Worm (Caenorhabditis elegans) whole organism, early embryonic: ENCODE data around the gene C36C5.14.

Experiments used
- B0310.2 ChIP-seq: sonication (generic microtip); optimal IDR thresholded peaks from 2 replicates; lab custom pipeline; 2016; ENCODE audit warnings: mild to moderate bottlenecking, missing genetic modification characterization, missing compliant biosample characterization
- F13C5.2 ChIP-seq: sonication (generic microtip); optimal IDR thresholded peaks from 2 replicates; lab custom pipeline; 2017; ENCODE audit warnings: mild to moderate bottlenecking, missing genetic modification characterization, inconsistent platforms, missing compliant biosample characterization
- aly-1 ChIP-seq: sonication (generic microtip); optimal IDR thresholded peaks from 2 replicates; lab custom pipeline; 2016; ENCODE audit warnings: missing genetic modification characterization, missing compliant biosample characterization
- ama-1 ChIP-seq: fragments of 150-350 bp; optimal IDR thresholded peaks from 2 replicates; lab custom pipeline; 2014
- ceh-13 ChIP-seq: fragments of 200-800 bp; sonication (Bioruptor generic); optimal IDR thresholded peaks from 2 replicates; lab custom pipeline; 2018; ENCODE audit warnings: mild to moderate bottlenecking, missing genetic modification characterization, missing compliant biosample characterization
- ceh-36 ChIP-seq: sonication (generic microtip); optimal IDR thresholded peaks from 2 replicates; lab custom pipeline; 2016; ENCODE audit warnings: missing genetic modification characterization, inconsistent platforms, missing compliant biosample characterization
- ets-7 ChIP-seq: sonication (generic microtip); optimal IDR thresholded peaks from 2 replicates; lab custom pipeline; 2016; ENCODE audit warnings: missing genotype, missing genetic modification characterization, missing compliant biosample characterization
- flt-1 ChIP-seq: fragments of 200-800 bp; sonication (Bioruptor generic); IDR thresholded peaks from 2 replicates; pipeline ENCODE4 v1.3.6; 2022; ENCODE audit warnings: missing genetic modification characterization, missing compliant biosample characterization
- hmbx-1 ChIP-seq: sonication (generic microtip); optimal IDR thresholded peaks from 2 replicates; lab custom pipeline; 2016; ENCODE audit warnings: mild to moderate bottlenecking, missing genetic modification characterization, missing compliant biosample characterization
- hmg-4 ChIP-seq: fragments of 200-800 bp; sonication (Bioruptor generic); optimal IDR thresholded peaks from 2 replicates; lab custom pipeline; 2018; ENCODE audit warnings: mild to moderate bottlenecking, missing genetic modification characterization, missing compliant biosample characterization
- hnd-1 ChIP-seq: sonication (generic microtip); optimal IDR thresholded peaks from 2 replicates; lab custom pipeline; 2016; ENCODE audit warnings: missing genetic modification characterization, missing compliant biosample characterization
- pes-1 ChIP-seq: fragments of 200-800 bp; sonication (Bioruptor generic); IDR thresholded peaks from 2 replicates; pipeline ENCODE4 v1.3.6; 2022; ENCODE audit warnings: missing genetic modification reagents, missing genetic modification characterization, missing compliant biosample characterization
- scrt-1 ChIP-seq: fragments of 200-800 bp; sonication (Bioruptor generic); IDR thresholded peaks from 2 replicates; pipeline ENCODE4 v1.3.6; 2022; ENCODE audit warnings: missing genetic modification characterization, missing compliant biosample characterization
- sea-1 ChIP-seq: fragments of 200-800 bp; sonication (Bioruptor generic); conservative IDR thresholded peaks from 2 replicates; pipeline ENCODE4 v1.3.6; 2022; ENCODE audit warnings: missing genetic modification characterization, missing compliant biosample characterization
- tbx-11 ChIP-seq: fragments of 200-800 bp; sonication (Bioruptor generic); IDR thresholded peaks from 2 replicates; pipeline ENCODE4 v1.3.6; 2022; ENCODE audit warnings: missing genetic modification characterization, missing compliant biosample characterization
- tbx-37 ChIP-seq: fragments of 200-800 bp; sonication (Bioruptor generic); conservative IDR thresholded peaks from 2 replicates; pipeline ENCODE4 v1.3.6; 2022; ENCODE audit warnings: missing genetic modification reagents, missing genetic modification characterization, missing compliant biosample characterization
- tra-4 ChIP-seq: sonication (generic microtip); optimal IDR thresholded peaks from 2 replicates; lab custom pipeline; 2017; ENCODE audit warnings: missing genetic modification characterization, missing compliant biosample characterization

Gene C36C5.14

ce11 chrV:3119185-3119584 is 46.2 kb downstream of the C36C5.14 start:
- TF ChIP-seq B0310.2, result no peak
- TF ChIP-seq F13C5.2, result no peak
- TF ChIP-seq flt-1 (GFP tag; lab: Robert Waterston, UW), result no peak
- no peak for TF ChIP-seq ets-7
- no peak for TF ChIP-seq tbx-37
- no peak for TF ChIP-seq ceh-36 (tag; lab: Kevin White, UChicago)
- no peak for TF ChIP-seq tbx-11 (GFP tag; lab: Robert Waterston, UW)
- TF ChIP-seq tra-4 (tag; lab: Kevin White, UChicago), result no peak
- TF ChIP-seq sea-1, result no peak
- TF ChIP-seq hnd-1 (tag; lab: Kevin White, UChicago), result no peak
- no peak for TF ChIP-seq pes-1
- TF ChIP-seq hmbx-1 (tag; lab: Kevin White, UChicago), result no peak
- no peak for TF ChIP-seq ceh-13
- no peak for TF ChIP-seq hmg-4 (GFP tag; lab: Kevin White, UChicago)
- no peak for TF ChIP-seq scrt-1 (GFP tag; lab: Robert Waterston, UW)
- TF ChIP-seq ama-1 (lab: Kevin White, UChicago), result no peak
- no peak for TF ChIP-seq aly-1 (tag; lab: Kevin White, UChicago)

- TF ChIP-seq aly-1 (tag; lab: Kevin White, UChicago) (no peak), ceh-13 (no peak), F13C5.2 (no peak), tra-4 (tag; lab: Kevin White, UChicago) (no peak), B0310.2 (no peak), hnd-1 (tag; lab: Kevin White, UChicago) (no peak), sea-1 (no peak), hmbx-1 (tag; lab: Kevin White, UChicago) (no peak), ets-7 (no peak), flt-1 (GFP tag; lab: Robert Waterston, UW) (no peak), scrt-1 (GFP tag; lab: Robert Waterston, UW) (no peak), hmg-4 (GFP tag; lab: Kevin White, UChicago) (no peak), ama-1 (lab: Kevin White, UChicago) (no peak)
These were observed 47.2 kb downstream of the C36C5.14 start, which contains the start of gene clec-210 for ce11 chrV:3118167-3118566. Gene clec-210, plus strand, starts transcription at chrV:3118377.

DNA sequence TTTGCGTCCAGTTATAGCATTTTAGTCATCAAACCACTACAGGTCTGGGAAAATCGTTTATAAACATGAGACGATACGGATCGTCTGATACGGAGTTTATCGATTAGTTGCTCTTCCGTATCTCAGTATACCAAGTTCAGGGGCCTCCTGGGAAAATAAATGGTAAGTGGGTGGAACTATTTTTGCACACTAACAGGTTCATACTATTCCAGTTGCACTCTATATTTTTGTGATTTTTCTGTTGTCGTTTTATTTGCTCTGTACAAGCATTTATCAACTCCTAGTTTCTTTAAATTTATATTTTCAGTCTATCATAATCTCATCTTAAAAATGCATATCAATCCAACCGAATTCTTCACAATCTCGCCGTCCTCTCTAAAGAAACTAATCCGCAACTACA is 50.4 kb downstream of the C36C5.14 start, which contains the start of gene Y73C8C.3:
Y73C8C.3 (plus strand) TSS at position 301 of the 400 bp plus-strand sequence.
- no peak for TF ChIP-seq hmbx-1 (tag; lab: Kevin White, UChicago)
- TF ChIP-seq ets-7, result no peak
- TF ChIP-seq B0310.2, result no peak
- TF ChIP-seq ama-1 (lab: Kevin White, UChicago), result no peak
- no peak for TF ChIP-seq ceh-36 (tag; lab: Kevin White, UChicago)
- no peak for TF ChIP-seq F13C5.2
- TF ChIP-seq flt-1 (GFP tag; lab: Robert Waterston, UW), result no peak
- TF ChIP-seq tbx-11 (GFP tag; lab: Robert Waterston, UW), result no peak
